Worm (Caenorhabditis elegans) whole organism, L4 larva: ENCODE measurements around the gene fkh-6.

Experiments
- ama-1 ChIP-seq: fragments of 150-350 bp; optimal IDR thresholded peaks from 2 replicates; lab custom pipeline; 2014; ENCODE audit warnings: inconsistent platforms, mixed read lengths
- fos-1 ChIP-seq: fragments of 150-350 bp; optimal IDR thresholded peaks from 2 replicates; lab custom pipeline; 2014; ENCODE audit warnings: missing biosample characterization, missing genetic modification characterization
- mdl-1 ChIP-seq, 2 experiments: fragments of 150-350 bp in 1 of 2; sonication (generic microtip) in 1 of 2; optimal IDR thresholded peaks; 2 replicates each; lab custom pipeline; 2014 to 2017; ENCODE audit warnings: missing biosample characterization in 2 of 2, missing genetic modification characterization in 2 of 2
- nhr-237 ChIP-seq: sonication (generic microtip); optimal IDR thresholded peaks from 2 replicates; lab custom pipeline; 2017; ENCODE audit warnings: missing biosample characterization, missing genetic modification characterization
- nhr-28 ChIP-seq: fragments of 150-350 bp; optimal IDR thresholded peaks from 2 replicates; lab custom pipeline; 2014; ENCODE audit warnings: missing biosample characterization, missing genetic modification characterization
- nhr-41 ChIP-seq: fragments of 200-800 bp; sonication (Bioruptor generic); IDR thresholded peaks from 2 replicates; pipeline ENCODE4 v1.3.6; 2022; ENCODE audit warnings: missing genetic modification reagents, missing genetic modification characterization, missing compliant biosample characterization
- pqm-1 ChIP-seq: sonication (generic microtip); optimal IDR thresholded peaks from 2 replicates; lab custom pipeline; 2017; ENCODE audit warnings: missing biosample characterization, missing genetic modification characterization
- skn-1 ChIP-seq: fragments of 150-350 bp; optimal IDR thresholded peaks from 2 replicates; lab custom pipeline; 2014; ENCODE audit warnings: missing biosample characterization, missing genetic modification characterization
- snpc-4 ChIP-seq: fragments of 150-350 bp; optimal IDR thresholded peaks from 2 replicates; lab custom pipeline; 2014; ENCODE audit warnings: missing biosample characterization, missing genetic modification characterization

ce11 chrII:4370842-4371241, 12.4 kb downstream of the fkh-6 start:
- TF ChIP-seq mdl-1 (tag; optimal IDR thresholded peaks at IDR 0.05; lab: Kevin White, UChicago) (no peak), nhr-237 (tag; lab: Kevin White, UChicago) (no peak), ama-1 (lab: Kevin White, UChicago) (no peak), pqm-1 (tag; lab: Kevin White, UChicago) (no peak), nhr-28 (no peak), nhr-41 (GFP tag; lab: Robert Waterston, UW) (no peak), fos-1 (no peak), snpc-4 (tag; lab: Kevin White, UChicago) (no peak), skn-1 (tag; lab: Kevin White, UChicago) (no peak)
